Worm (Caenorhabditis elegans) whole organism, L2 larva: ENCODE results near the gene mrpl-42.

ENCODE experiments used
- ama-1 ChIP-seq: fragments of 150-350 bp; optimal IDR thresholded peaks from 2 replicates; lab custom pipeline; 2018; ENCODE audit warnings: inconsistent platforms
- egl-27 ChIP-seq: sonication (generic microtip); optimal IDR thresholded peaks from 3 replicates; lab custom pipeline; 2017; ENCODE audit warnings: missing biosample characterization, missing genetic modification reagents, missing genetic modification characterization
- unc-62 ChIP-seq: fragments of 150-350 bp; optimal IDR thresholded peaks from 2 replicates; lab custom pipeline; 2014; ENCODE audit warnings: missing biosample characterization, missing genetic modification reagents, missing genetic modification characterization
- ztf-1 ChIP-seq: fragments of 200-800 bp; sonication (Bioruptor generic); conservative IDR thresholded peaks from 2 replicates; pipeline ENCODE4 v1.3.6; 2022; ENCODE audit warnings: missing genetic modification characterization, missing compliant biosample characterization

- TF ChIP-seq ama-1 (lab: Kevin White, UChicago) (no peak), egl-27 (tag; lab: Kevin White, UChicago) (no peak), ztf-1 (GFP tag; lab: Robert Waterston, UW) (no peak), unc-62 (GFP tag; lab: Kevin White, UChicago) (no peak)
Measured at ce11 chrIV:9112019-9112418, 17.8 kb upstream of the mrpl-42 start.
